Fruit fly (Drosophila melanogaster) whole organism, pupa: Measurements from ENCODE around the gene tw.

ENCODE experiments used
- CG14655 ChIP-seq: fragments of 200-800 bp; sonication (Bioruptor generic); optimal IDR thresholded peaks from 3 replicates; lab custom pipeline; 2017; ENCODE audit warnings: mild to moderate bottlenecking, missing biosample characterization, missing genetic modification reagents, missing genetic modification characterization
- CG32121 ChIP-seq: fragments of 200-800 bp; sonication (Bioruptor generic); IDR thresholded peaks from 2 replicates; pipeline ENCODE4 v1.3.6; 2022; ENCODE audit warnings: missing biosample characterization, missing genetic modification characterization
- CG34367 ChIP-seq: fragments of 200-800 bp; sonication (Bioruptor generic); optimal IDR thresholded peaks from 2 replicates; lab custom pipeline; 2018; ENCODE audit warnings: missing biosample characterization, mild to moderate bottlenecking, missing genetic modification characterization
- CG9948 ChIP-seq: fragments of 200-800 bp; sonication (Bioruptor generic); optimal IDR thresholded peaks from 2 replicates; lab custom pipeline; 2018; ENCODE audit warnings: missing biosample characterization, mild to moderate bottlenecking, missing genetic modification characterization, moderate library complexity
- Snoo ChIP-seq: fragments of 200-800 bp; sonication (Bioruptor generic); optimal IDR thresholded peaks from 3 replicates; lab custom pipeline; 2017; ENCODE audit warnings: missing biosample characterization, mild to moderate bottlenecking, missing genetic modification characterization, inconsistent platforms
- fd96Ca ChIP-seq: fragments of 200-800 bp; sonication (Bioruptor generic); IDR thresholded peaks from 3 replicates; pipeline ENCODE4 v1.3.6; 2022; ENCODE audit warnings: missing biosample characterization, missing genetic modification characterization

- TF ChIP-seq CG14655 (GFP tag; lab: Kevin White, UChicago) (no peak), CG34367 (tag; lab: Kevin White, UChicago) (peak; percentile 2), CG32121 (GFP tag; lab: Robert Waterston, UW) (no peak), fd96Ca (no peak), CG9948 (no peak), Snoo (tag; lab: Kevin White, UChicago) (peak; percentile 19)
These were observed 21.4 kb downstream of the tw start, which contains the start of gene Sec22 for dm6 chrX:805907-806306.
